Worm (Caenorhabditis elegans): Measurements from ENCODE around the gene C08G9.1.

ce11 chrIV:7611396-7611795 lies 47.2 kb upstream of the C08G9.1 start:
- TF ChIP-seq nhr-11 (tag; optimal IDR thresholded peaks at IDR 0.05) (no peak), ama-1 (optimal IDR thresholded peaks at IDR 0.05) (no peak), C38D4.7 (GFP tag; optimal IDR thresholded peaks at IDR 0.05) (no peak), sox-2 (GFP tag; IDR thresholded peaks at IDR 0.05) (no peak), fkh-10 (GFP tag; optimal IDR thresholded peaks at IDR 0.05) (no peak), K09A11.1 (tag; optimal IDR thresholded peaks at IDR 0.05; ENCODE audit: insufficient read depth) (no peak), rnt-1 (tag; optimal IDR thresholded peaks at IDR 0.05) (no peak), Y22D7AL.16 (tag; optimal IDR thresholded peaks at IDR 0.05) (no peak), nfya-1 (tag; optimal IDR thresholded peaks at IDR 0.05) (no peak), pqm-1 (tag; optimal IDR thresholded peaks at IDR 0.05) (no peak), ceh-34 (tag; optimal IDR thresholded peaks at IDR 0.05) (no peak)

All from whole organism, late embryonic.